Fruit fly (Drosophila melanogaster) whole organism, wandering third instar larva: ENCODE results near the gene CG2816.
A peak's percentile ranks its signal among the peaks of the same experiment; 100 is the strongest.

Experiments
- Abd-B ChIP-seq: fragments of >200 bp; optimal IDR thresholded peaks from 2 replicates; lab custom pipeline; 2017; ENCODE audit warnings: missing biosample characterization, missing genetic modification characterization
- CG32264 ChIP-seq: fragments of 200-800 bp; sonication (Bioruptor generic); optimal IDR thresholded peaks from 2 replicates; lab custom pipeline; 2016; ENCODE audit warnings: missing biosample characterization, missing genetic modification characterization
- CG9705 ChIP-seq: fragments of 200-800 bp; sonication (Bioruptor generic); optimal IDR thresholded peaks from 2 replicates; lab custom pipeline; 2018; ENCODE audit warnings: missing biosample characterization, mild to moderate bottlenecking, missing genetic modification characterization
- CrebA ChIP-seq: fragments of 200-800 bp; sonication (Bioruptor generic); optimal IDR thresholded peaks from 2 replicates; lab custom pipeline; 2016; ENCODE audit warnings: missing biosample characterization, mild to moderate bottlenecking, missing genetic modification characterization, borderline replicate concordance
- Dfd ChIP-seq: fragments of >200 bp; optimal IDR thresholded peaks from 2 replicates; lab custom pipeline; 2017; ENCODE audit warnings: missing biosample characterization, missing genetic modification characterization
- Dif ChIP-seq: fragments of 200-275, 200-300 bp; sonication (Bioruptor generic); optimal IDR thresholded peaks from 2 replicates; lab custom pipeline; 2018; ENCODE audit warnings: missing biosample characterization, missing genetic modification characterization; ENCODE audit not compliant: partially characterized antibody
- GATAd ChIP-seq: sonication (Bioruptor generic); optimal IDR thresholded peaks from 2 replicates; lab custom pipeline; 2016; ENCODE audit warnings: missing biosample characterization, missing genetic modification characterization
- HLH106 ChIP-seq: fragments of 200-800 bp; optimal IDR thresholded peaks from 3 replicates; lab custom pipeline; 2019; ENCODE audit warnings: missing biosample characterization, mild to moderate bottlenecking, missing genetic modification characterization, moderate library complexity
- Hnf4 ChIP-seq: fragments of 200-800 bp; sonication (Bioruptor generic); optimal IDR thresholded peaks from 2 replicates; lab custom pipeline; 2016; ENCODE audit warnings: missing biosample characterization, mild to moderate bottlenecking, missing genetic modification characterization
- Hr78 ChIP-seq: fragments of >200 bp; optimal IDR thresholded peaks from 2 replicates; lab custom pipeline; 2017; ENCODE audit warnings: missing biosample characterization, missing genetic modification characterization
- Hr83 ChIP-seq: fragments of 200-300 bp; sonication (Bioruptor generic); optimal IDR thresholded peaks from 2 replicates; lab custom pipeline; 2016; ENCODE audit warnings: missing biosample characterization, mild to moderate bottlenecking, missing genetic modification characterization, moderate library complexity; ENCODE audit not compliant: poor library complexity, severe bottlenecking
- Jra ChIP-seq: sonication (Bioruptor generic); optimal IDR thresholded peaks from 2 replicates; lab custom pipeline; 2016; ENCODE audit warnings: missing biosample characterization, missing genetic modification characterization
- Mio ChIP-seq: sonication (Bioruptor generic); optimal IDR thresholded peaks from 2 replicates; lab custom pipeline; 2016; ENCODE audit warnings: missing biosample characterization, missing genetic modification characterization
- Myc ChIP-seq: fragments of >200 bp; optimal IDR thresholded peaks from 2 replicates; lab custom pipeline; 2017
- N ChIP-seq: fragments of >200 bp; optimal IDR thresholded peaks from 2 replicates; lab custom pipeline; 2018; ENCODE audit warnings: missing biosample characterization, missing external identifiers, missing genetic modification characterization
- OdsH ChIP-seq: fragments of 200-800 bp; sonication (Bioruptor generic); optimal IDR thresholded peaks from 2 replicates; lab custom pipeline; 2016; ENCODE audit warnings: missing biosample characterization, mild to moderate bottlenecking, missing genetic modification characterization
- Rel ChIP-seq, 2 experiments: fragments of 200-800 bp; sonication (Bioruptor generic) in 1 of 2; optimal IDR thresholded peaks; 2 replicates in 1 of 2; 3 replicates in 1 of 2; lab custom pipeline; 2016 to 2019; ENCODE audit warnings: mild to moderate bottlenecking in 2 of 2, missing biosample characterization in 2 of 2, missing genetic modification characterization in 2 of 2, moderate library complexity in 1 of 2
- Sp1 ChIP-seq: fragments of 200-800 bp; sonication (Bioruptor generic); optimal IDR thresholded peaks from 3 replicates; lab custom pipeline; 2019; ENCODE audit warnings: missing biosample characterization, mild to moderate bottlenecking, missing genetic modification characterization, moderate library complexity
- Vsx2 ChIP-seq: fragments of 200-300, 225-300 bp; sonication (Bioruptor generic); optimal IDR thresholded peaks from 2 replicates; lab custom pipeline; 2018; ENCODE audit warnings: missing biosample characterization, missing genetic modification characterization; ENCODE audit not compliant: partially characterized antibody
- br ChIP-seq: fragments of 200-800 bp; sonication (Bioruptor generic); optimal IDR thresholded peaks from 2 replicates; lab custom pipeline; 2016; ENCODE audit warnings: missing biosample characterization, missing genetic modification characterization
- brk ChIP-seq: fragments of 200-800 bp; sonication (Bioruptor generic); optimal IDR thresholded peaks from 2 replicates; lab custom pipeline; 2016; ENCODE audit warnings: missing biosample characterization, mild to moderate bottlenecking, missing genetic modification characterization
- dl ChIP-seq, 2 experiments: fragments of 175-275, 200-275 bp in 1 of 2; fragments of 200-275 bp in 1 of 2; sonication (Bioruptor generic); optimal IDR thresholded peaks; lab custom pipeline; 2018; ENCODE audit warnings: mild to moderate bottlenecking in 2 of 2, missing biosample characterization in 2 of 2, missing genetic modification characterization in 2 of 2, moderate library complexity in 2 of 2; ENCODE audit not compliant: partially characterized antibody in 2 of 2, insufficient read depth in 1 of 2
- dmrt93B ChIP-seq: fragments of 200-800 bp; sonication (Bioruptor generic); optimal IDR thresholded peaks from 2 replicates; lab custom pipeline; 2018; ENCODE audit warnings: missing biosample characterization, mild to moderate bottlenecking, missing genetic modification characterization
- dsf ChIP-seq: sonication (Bioruptor generic); optimal IDR thresholded peaks from 2 replicates; lab custom pipeline; 2016; ENCODE audit warnings: missing biosample characterization, missing genetic modification characterization, borderline replicate concordance
- ey ChIP-seq: fragments of 200-800 bp; sonication (Bioruptor generic); optimal IDR thresholded peaks from 2 replicates; lab custom pipeline; 2016; ENCODE audit warnings: missing biosample characterization, missing genetic modification characterization
- foxo ChIP-seq, 2 experiments: fragments of 200-800 bp; sonication (Bioruptor generic); optimal IDR thresholded peaks; 2 replicates in 1 of 2; 3 replicates in 1 of 2; lab custom pipeline; 2016 to 2017; ENCODE audit warnings: missing biosample characterization in 2 of 2, missing genetic modification characterization in 2 of 2
- fru ChIP-seq: fragments of 200-800 bp; sonication (Bioruptor generic); optimal IDR thresholded peaks from 3 replicates; lab custom pipeline; 2016; ENCODE audit warnings: missing biosample characterization, mild to moderate bottlenecking, missing genetic modification characterization
- h ChIP-seq: fragments of 200-800 bp; sonication (Bioruptor generic); optimal IDR thresholded peaks from 3 replicates; lab custom pipeline; 2016; ENCODE audit warnings: missing biosample characterization, mild to moderate bottlenecking, missing genetic modification characterization
- jim ChIP-seq: fragments of 175-275, 200-325 bp; sonication (Bioruptor generic); optimal IDR thresholded peaks from 2 replicates; lab custom pipeline; 2016; ENCODE audit warnings: missing biosample characterization, mild to moderate bottlenecking, missing genetic modification characterization
- lola ChIP-seq: fragments of >200 bp; optimal IDR thresholded peaks from 2 replicates; lab custom pipeline; 2017; ENCODE audit warnings: missing biosample characterization, missing genetic modification characterization
- pan ChIP-seq: fragments of >200 bp; optimal IDR thresholded peaks from 2 replicates; lab custom pipeline; 2017
- psq ChIP-seq: fragments of 200-800 bp; sonication (Bioruptor generic); optimal IDR thresholded peaks from 3 replicates; lab custom pipeline; 2017; ENCODE audit warnings: missing biosample characterization, mild to moderate bottlenecking, missing genetic modification characterization, moderate library complexity
- rgr ChIP-seq: fragments of 200-800 bp; sonication (Bioruptor generic); optimal IDR thresholded peaks from 3 replicates; lab custom pipeline; 2016; ENCODE audit warnings: missing biosample characterization, mild to moderate bottlenecking, missing genetic modification characterization
- sage ChIP-seq: fragments of 200-800 bp; sonication (Bioruptor generic); optimal IDR thresholded peaks from 2 replicates; lab custom pipeline; 2016; ENCODE audit warnings: missing biosample characterization, mild to moderate bottlenecking, missing genetic modification characterization
- sv ChIP-seq: fragments of 200-800 bp; sonication (Bioruptor generic); optimal IDR thresholded peaks from 3 replicates; lab custom pipeline; 2016; ENCODE audit warnings: missing biosample characterization, missing genetic modification characterization
- tai ChIP-seq: sonication (Bioruptor generic); optimal IDR thresholded peaks from 2 replicates; lab custom pipeline; 2016; ENCODE audit warnings: missing biosample characterization, missing genetic modification characterization
- usp ChIP-seq: fragments of >200 bp; optimal IDR thresholded peaks from 2 replicates; lab custom pipeline; 2017; ENCODE audit warnings: missing biosample characterization, missing genetic modification characterization
- woc ChIP-seq: sonication (Bioruptor generic); optimal IDR thresholded peaks from 2 replicates; lab custom pipeline; 2016; ENCODE audit warnings: missing biosample characterization, mild to moderate bottlenecking, missing genetic modification characterization

The CG2816 gene

dm6 chr2L:3655698-3656105, 47.8 kb upstream of the CG2816 start:
- TF ChIP-seq Hnf4 (GFP tag; lab: Kevin White, UChicago): peak; percentile 99
- TF ChIP-seq Myc: no peak
- TF ChIP-seq dmrt93B (GFP tag; lab: Kevin White, UChicago): peak; percentile 97
- TF ChIP-seq dsf (GFP tag; lab: Kevin White, UChicago): peak; percentile 91
- TF ChIP-seq GATAd (GFP tag; lab: Kevin White, UChicago): peak; percentile 72
- peak; percentile 97 to 99 for TF ChIP-seq foxo (GFP tag; optimal IDR thresholded peaks at IDR 0.05; lab: Kevin White, UChicago)
- peak; percentile 93 for TF ChIP-seq Rel (GFP tag; optimal IDR thresholded peaks at IDR 0.05; lab: Kevin White, UChicago)
- peak; percentile 95 for TF ChIP-seq Rel (tag; optimal IDR thresholded peaks at IDR 0.05; lab: Kevin White, UChicago)
- TF ChIP-seq Mio (GFP tag; lab: Kevin White, UChicago): peak; percentile 90
- TF ChIP-seq sage: peak; percentile 96
- no peak for TF ChIP-seq N (GFP tag; lab: Kevin White, UChicago)
- TF ChIP-seq Dif (GFP tag; lab: Kevin White, UChicago): no peak
- peak; percentile 98 for TF ChIP-seq psq (GFP tag; lab: Kevin White, UChicago)
- peak; percentile 99 for TF ChIP-seq rgr (GFP tag; lab: Kevin White, UChicago)
- peak; percentile 99 for TF ChIP-seq h
- no peak for TF ChIP-seq Hr78 (GFP tag; lab: Kevin White, UChicago)
- peak; percentile 61 for TF ChIP-seq jim (GFP tag; lab: Kevin White, UChicago)
- peak; percentile 99 for TF ChIP-seq ey (GFP tag; lab: Kevin White, UChicago)
- TF ChIP-seq OdsH (GFP tag; lab: Kevin White, UChicago): peak; percentile 99
- TF ChIP-seq dl (GFP tag; optimal IDR thresholded peaks at IDR 0.05; lab: Kevin White, UChicago; ENCODE audit: insufficient read depth in 1 of 2, partially characterized antibody in 2 of 2): no peak
- TF ChIP-seq CrebA: peak; percentile 96
- no peak for TF ChIP-seq Abd-B (GFP tag; lab: Kevin White, UChicago)
- TF ChIP-seq brk (GFP tag; lab: Kevin White, UChicago): peak; percentile 96
- TF ChIP-seq Dfd: no peak
- TF ChIP-seq fru (GFP tag; lab: Kevin White, UChicago): peak; percentile 99
- TF ChIP-seq CG32264: peak; percentile 96
- TF ChIP-seq usp (GFP tag; lab: Kevin White, UChicago): no peak
- TF ChIP-seq pan: no peak
- TF ChIP-seq CG9705 (GFP tag; lab: Kevin White, UChicago): peak; percentile 99
- peak; percentile 94 for TF ChIP-seq Jra (GFP tag; lab: Kevin White, UChicago)
- peak; percentile 99 for TF ChIP-seq HLH106 (tag; lab: Kevin White, UChicago)
- TF ChIP-seq sv: peak; percentile 97
- TF ChIP-seq tai (GFP tag; lab: Kevin White, UChicago): peak; percentile 96
- TF ChIP-seq Hr83 (GFP tag; lab: Kevin White, UChicago): peak; percentile 80
- no peak for TF ChIP-seq Vsx2 (GFP tag; lab: Kevin White, UChicago)
- TF ChIP-seq woc: peak; percentile 99
- peak; percentile 99 for TF ChIP-seq br (GFP tag; lab: Kevin White, UChicago)
- TF ChIP-seq Sp1 (GFP tag; lab: Kevin White, UChicago): peak; percentile 99
- no peak for TF ChIP-seq lola (GFP tag; lab: Kevin White, UChicago)
- TF ChIP-seq, all 38 proteins: peak for 27

dm6 chr2L:3656667-3657066, 46.8 kb upstream of the CG2816 start, which contains the start of gene for:
for (minus strand) TSS chr2L:3656953.
- TF ChIP-seq sage: no peak
- TF ChIP-seq fru (GFP tag; lab: Kevin White, UChicago): peak; percentile 14
- no peak for TF ChIP-seq dsf (GFP tag; lab: Kevin White, UChicago)
- no peak for TF ChIP-seq foxo (GFP tag; optimal IDR thresholded peaks at IDR 0.05; lab: Kevin White, UChicago)
- no peak for TF ChIP-seq Rel (GFP tag; optimal IDR thresholded peaks at IDR 0.05; lab: Kevin White, UChicago)
- TF ChIP-seq Rel (tag; optimal IDR thresholded peaks at IDR 0.05; lab: Kevin White, UChicago): no peak
- no peak for TF ChIP-seq N (GFP tag; lab: Kevin White, UChicago)
- TF ChIP-seq Dif (GFP tag; lab: Kevin White, UChicago): no peak
